Fruit fly (Drosophila melanogaster) whole organism, pupa: ENCODE data around the gene stg1.

Experiments
- CG13204 ChIP-seq: fragments of 200-800 bp; sonication (Bioruptor generic); optimal IDR thresholded peaks from 2 replicates; lab custom pipeline; 2018; ENCODE audit warnings: missing biosample characterization, mild to moderate bottlenecking, missing genetic modification characterization, moderate library complexity
- CG14655 ChIP-seq: fragments of 200-800 bp; sonication (Bioruptor generic); optimal IDR thresholded peaks from 3 replicates; lab custom pipeline; 2017; ENCODE audit warnings: mild to moderate bottlenecking, missing biosample characterization, missing genetic modification reagents, missing genetic modification characterization
- CG17806 ChIP-seq: fragments of 200-800 bp; sonication (Bioruptor generic); optimal IDR thresholded peaks from 2 replicates; lab custom pipeline; 2018; ENCODE audit warnings: missing biosample characterization, mild to moderate bottlenecking, missing genetic modification characterization, moderate library complexity
- CG8159 ChIP-seq: fragments of 200-800 bp; sonication (Bioruptor generic); optimal IDR thresholded peaks from 3 replicates; lab custom pipeline; 2018; ENCODE audit warnings: missing biosample characterization, mild to moderate bottlenecking, missing genetic modification characterization, moderate library complexity
- CG8301 ChIP-seq: fragments of 200-800 bp; sonication (Bioruptor generic); optimal IDR thresholded peaks from 2 replicates; lab custom pipeline; 2018; ENCODE audit warnings: missing biosample characterization, mild to moderate bottlenecking, missing genetic modification characterization
- EcR ChIP-seq: fragments of 200-800 bp; sonication (Bioruptor generic); optimal IDR thresholded peaks from 3 replicates; lab custom pipeline; 2019; ENCODE audit warnings: missing biosample characterization, missing genetic modification characterization, mild to moderate bottlenecking, moderate library complexity, missing genetic modification reagents
- Ets98B ChIP-seq: fragments of 200-800 bp; sonication (Bioruptor generic); IDR thresholded peaks from 2 replicates; pipeline ENCODE4 v1.3.6; 2022; ENCODE audit warnings: missing biosample characterization, missing genetic modification characterization
- Pif1B ChIP-seq: fragments of 200-800 bp; sonication (Bioruptor generic); optimal IDR thresholded peaks from 3 replicates; lab custom pipeline; 2016; ENCODE audit warnings: missing biosample characterization, missing genetic modification characterization
- gl ChIP-seq: fragments of 200-800 bp; sonication (Bioruptor generic); optimal IDR thresholded peaks from 2 replicates; lab custom pipeline; 2018; ENCODE audit warnings: missing biosample characterization, mild to moderate bottlenecking, missing genetic modification characterization

dm6 chrX:21045448-21045941 lies 48.1 kb upstream of the stg1 start:
- TF ChIP-seq CG14655 (peak; percentile 66), CG17806 (tag; lab: Kevin White, UChicago) (peak; percentile 37), EcR (GFP tag; lab: Kevin White, UChicago) (peak; percentile 46), gl (peak; percentile 76), CG8159 (tag; lab: Kevin White, UChicago) (peak; percentile 56), Ets98B (GFP tag; lab: Robert Waterston, UW) (peak; percentile 68), CG8301 (tag; lab: Kevin White, UChicago) (peak; percentile 64), Pif1B (peak; percentile 31), CG13204 (GFP tag; lab: Kevin White, UChicago) (peak; percentile 14)
